Fruit fly (Drosophila melanogaster) S2 (cell line): ENCODE data around the gene Hrs.

Experiments used
- CG8478 ChIP-seq: fragments of >200 bp; optimal IDR thresholded peaks from 2 replicates; lab custom pipeline; 2018
- CTCF ChIP-seq, 2 experiments: fragments of >200 bp; optimal IDR thresholded peaks; 2 replicates each; lab custom pipeline; 2018

Gene Hrs

DNA sequence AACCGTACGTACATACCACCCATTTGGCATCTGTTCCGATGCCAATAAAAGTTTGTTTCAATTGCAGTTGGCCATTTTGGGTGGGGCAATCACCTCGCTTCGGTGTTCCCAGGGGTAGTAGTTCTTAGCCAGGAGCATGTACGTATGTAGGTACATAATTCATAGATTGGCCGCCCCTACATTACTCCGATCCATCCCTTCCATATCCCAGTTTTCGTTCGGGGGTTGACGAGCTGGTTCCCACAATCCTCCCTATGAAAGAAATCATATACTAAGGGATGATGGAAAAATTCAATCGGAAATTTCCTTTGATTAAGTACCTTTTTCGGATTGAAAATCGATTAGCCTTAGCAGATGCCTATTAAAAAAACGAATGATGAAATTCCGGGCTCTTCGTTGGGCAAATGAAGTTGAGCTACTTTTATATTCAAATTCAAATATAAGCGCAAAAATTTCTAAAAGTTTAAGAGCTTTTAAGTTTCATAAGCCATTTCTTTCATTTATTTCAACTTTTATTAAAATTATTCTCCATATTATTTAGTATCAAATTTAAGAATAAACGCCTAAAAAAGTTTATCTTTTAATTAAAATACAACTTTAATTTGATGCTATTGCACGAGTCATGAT, 18.3 kb downstream of the Hrs start:
- TF ChIP-seq CTCF (optimal IDR thresholded peaks at IDR 0.05; lab: Kevin White, UChicago) (no peak), CG8478 (lab: Kevin White, UChicago) (no peak)

dm6 chr2L:2759654-2760053, 19.9 kb downstream of the Hrs start, which contains the start of the genes HemK2, Snapin and Tnpo-SR:
Gene HemK2, minus strand, starts transcription at chr2L:2759677.
Gene Snapin, minus strand, starts transcription at chr2L:2759677.
Gene Tnpo-SR, plus strand, starts transcription at chr2L:2759924.
- TF ChIP-seq CG8478 (lab: Kevin White, UChicago) = no peak
- TF ChIP-seq CTCF (optimal IDR thresholded peaks at IDR 0.05; lab: Kevin White, UChicago) = no peak

- TF ChIP-seq CTCF (optimal IDR thresholded peaks at IDR 0.05; lab: Kevin White, UChicago) (no peak), CG8478 (lab: Kevin White, UChicago) (no peak)
These were observed 20.5 kb downstream of the Hrs start for dm6 chr2L:2760288-2760687.

- no peak for TF ChIP-seq CG8478 (lab: Kevin White, UChicago)
- TF ChIP-seq CTCF (optimal IDR thresholded peaks at IDR 0.05; lab: Kevin White, UChicago) = no peak
These were observed 26.0 kb downstream of the Hrs start, which contains the start of the genes Snx21 and aph-1 for dm6 chr2L:2765659-2766373. Gene Snx21, minus strand, starts transcription at chr2L:2765665. Gene aph-1, plus strand, starts transcription at chr2L:2766233.

- TF ChIP-seq CTCF (optimal IDR thresholded peaks at IDR 0.05; lab: Kevin White, UChicago) (no peak), CG8478 (lab: Kevin White, UChicago) (no peak)
These were observed 27.8 kb downstream of the Hrs start, which contains the start of the genes Taf10b and Taf10 for dm6 chr2L:2767627-2768026. Gene Taf10b, minus strand, starts transcription at chr2L:2767845. Gene Taf10, plus strand, starts transcription at chr2L:2767890.

dm6 chr2L:2769476-2770185, 29.8 kb downstream of the Hrs start, which contains the start of the genes colt and HINT1:
Gene colt, minus strand, starts transcription at chr2L:2770069.
Gene HINT1, plus strand, starts transcription at chr2L:2770135.
- peak in 1 of 2 experiments; percentile 21 for TF ChIP-seq CTCF (optimal IDR thresholded peaks at IDR 0.05; lab: Kevin White, UChicago)
- no peak for TF ChIP-seq CG8478 (lab: Kevin White, UChicago)

dm6 chr2L:2771676-2772075, 31.9 kb downstream of the Hrs start, which contains the start of gene CG15399:
Gene CG15399, minus strand, starts transcription at chr2L:2771776.
- no peak for TF ChIP-seq CTCF (optimal IDR thresholded peaks at IDR 0.05; lab: Kevin White, UChicago)
- no peak for TF ChIP-seq CG8478 (lab: Kevin White, UChicago)

dm6 chr2L:2782790-2783189, 43.0 kb downstream of the Hrs start:
- TF ChIP-seq CG8478 (lab: Kevin White, UChicago) (no peak), CTCF (optimal IDR thresholded peaks at IDR 0.05; lab: Kevin White, UChicago) (no peak)
